Fruit fly (Drosophila melanogaster): ENCODE data around the gene CG4546.
A peak's percentile ranks its signal among the peaks of the same experiment; 100 is the strongest.

CG4546 gene

DNA sequence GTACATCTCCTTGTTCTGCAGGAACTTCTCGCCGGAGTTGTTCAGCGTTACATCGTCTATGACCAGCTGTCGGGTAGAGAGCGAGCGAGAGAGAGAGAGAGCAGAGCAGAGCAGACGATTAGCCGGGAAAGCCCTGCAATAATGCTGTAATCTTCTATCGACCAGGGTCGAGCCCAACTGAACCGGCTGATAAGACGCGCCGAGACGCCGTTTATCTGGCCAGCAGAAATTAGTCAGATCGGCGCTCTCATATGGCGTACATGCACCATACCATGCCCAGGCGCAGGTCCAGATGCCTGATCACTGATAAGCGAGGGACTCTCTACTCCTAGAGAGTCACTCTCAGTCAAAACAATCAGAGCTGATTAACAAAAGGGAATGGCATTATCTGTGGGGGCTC, 5.6 kb downstream of the CG4546 start:
- peak; percentile 97 for TF ChIP-seq svp (GFP tag)
- no peak for TF ChIP-seq Gug (GFP tag; IDR thresholded peaks at IDR 0.05)
- TF ChIP-seq vri (GFP tag; optimal IDR thresholded peaks at IDR 0.05) = peak; percentile 51

DNA sequence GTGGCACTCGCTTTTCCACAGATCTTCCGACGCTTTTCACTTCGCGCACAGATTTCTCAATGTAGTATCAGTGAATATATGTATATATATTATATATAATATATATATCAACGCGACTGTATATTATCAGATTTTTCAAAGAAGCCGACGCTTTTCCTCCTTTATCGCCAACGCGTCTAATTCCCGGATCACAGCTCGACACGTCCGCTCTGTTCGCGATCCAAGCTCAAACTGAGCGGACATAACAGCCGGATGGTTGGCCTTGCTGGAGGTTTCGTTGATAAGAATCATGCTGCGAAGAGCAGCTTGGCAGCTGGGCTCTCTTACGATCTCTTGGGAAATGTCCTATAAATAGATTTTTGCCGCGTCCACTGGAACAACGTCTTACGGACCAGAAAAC, 7.0 kb downstream of the CG4546 start, which contains the start of gene cv-d:
Gene cv-d, minus strand, starts transcription at position 235 of the 400 bp plus-strand sequence.
- no peak for TF ChIP-seq fd85E (GFP tag; optimal IDR thresholded peaks at IDR 0.05)
- TF ChIP-seq vri (GFP tag; optimal IDR thresholded peaks at IDR 0.05) = peak; percentile 4
- peak; percentile 88 for TF ChIP-seq svp (GFP tag)

DNA sequence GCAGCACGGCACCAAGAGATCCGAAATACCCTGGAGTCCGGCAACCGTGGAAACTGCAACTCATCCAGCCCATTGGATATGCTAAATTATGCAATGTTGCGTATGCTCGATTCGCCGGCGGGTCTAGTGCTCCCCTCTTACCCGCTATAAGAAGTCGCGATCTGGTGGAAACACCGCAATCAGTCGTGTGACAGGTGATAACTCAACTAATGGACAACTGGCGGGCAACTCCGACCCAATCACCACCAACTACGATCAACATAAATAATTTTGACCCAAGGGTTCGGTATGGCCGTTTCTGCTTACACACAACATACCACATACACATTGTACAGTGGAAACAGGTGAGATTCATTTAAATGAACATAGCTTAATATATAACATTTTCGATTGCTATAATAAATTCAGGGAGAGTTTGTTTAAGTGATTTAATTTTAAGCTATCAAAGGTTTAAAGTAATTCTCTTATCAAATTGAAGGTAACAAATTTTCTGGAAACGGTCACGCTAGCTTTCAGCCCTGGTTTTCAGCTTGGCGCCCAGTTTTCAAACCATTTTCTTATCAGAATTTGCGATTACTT, 10.9 kb downstream of the CG4546 start, which contains the start of gene Hmt-1:
Gene Hmt-1, minus strand, starts transcription at position 282 of the 579 bp plus-strand sequence.
- no peak for TF ChIP-seq Hr39 (GFP tag; optimal IDR thresholded peaks at IDR 0.05)
- no peak for TF ChIP-seq Smox (GFP tag; optimal IDR thresholded peaks at IDR 0.05)
- no peak for TF ChIP-seq CG8119 (GFP tag; IDR thresholded peaks at IDR 0.05)
- no peak for TF ChIP-seq CG3919 (GFP tag; optimal IDR thresholded peaks at IDR 0.05)
- no peak for TF ChIP-seq spab (GFP tag; optimal IDR thresholded peaks at IDR 0.05)
- TF ChIP-seq svp (GFP tag) = peak; percentile 95
- TF ChIP-seq pdm3 (GFP tag; optimal IDR thresholded peaks at IDR 0.05) = no peak
- TF ChIP-seq CG11902 (GFP tag; optimal IDR thresholded peaks at IDR 0.05) = no peak
- TF ChIP-seq Sox102F (GFP tag; optimal IDR thresholded peaks at IDR 0.05) = no peak

DNA sequence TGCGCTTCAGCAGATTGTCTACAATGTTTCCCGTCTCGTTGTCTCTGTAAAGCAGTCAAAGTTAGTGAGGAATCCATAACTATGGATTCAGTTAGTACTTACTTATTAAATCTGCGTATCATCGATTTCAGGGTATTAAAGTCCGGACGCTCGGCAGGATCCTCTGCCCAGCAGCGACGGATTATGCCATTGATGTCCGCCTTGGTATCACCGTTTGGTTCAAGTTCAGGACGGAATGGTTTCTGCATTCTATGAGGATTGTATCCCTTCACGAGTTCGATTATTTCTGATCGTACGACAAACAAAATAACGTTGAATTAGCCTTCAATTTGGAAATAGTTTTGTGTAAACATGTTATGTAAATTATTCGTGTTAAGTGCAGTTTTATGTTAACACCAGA, 13.6 kb downstream of the CG4546 start, which contains the start of gene CG9632:
Gene CG9632, plus strand, starts transcription at position 301 of the 400 bp plus-strand sequence.
- no peak for TF ChIP-seq eg (GFP tag; IDR thresholded peaks at IDR 0.05)
- TF ChIP-seq pdm3 (GFP tag; optimal IDR thresholded peaks at IDR 0.05) = no peak
- TF ChIP-seq CG8632 (GFP tag; optimal IDR thresholded peaks at IDR 0.05) = no peak

DNA sequence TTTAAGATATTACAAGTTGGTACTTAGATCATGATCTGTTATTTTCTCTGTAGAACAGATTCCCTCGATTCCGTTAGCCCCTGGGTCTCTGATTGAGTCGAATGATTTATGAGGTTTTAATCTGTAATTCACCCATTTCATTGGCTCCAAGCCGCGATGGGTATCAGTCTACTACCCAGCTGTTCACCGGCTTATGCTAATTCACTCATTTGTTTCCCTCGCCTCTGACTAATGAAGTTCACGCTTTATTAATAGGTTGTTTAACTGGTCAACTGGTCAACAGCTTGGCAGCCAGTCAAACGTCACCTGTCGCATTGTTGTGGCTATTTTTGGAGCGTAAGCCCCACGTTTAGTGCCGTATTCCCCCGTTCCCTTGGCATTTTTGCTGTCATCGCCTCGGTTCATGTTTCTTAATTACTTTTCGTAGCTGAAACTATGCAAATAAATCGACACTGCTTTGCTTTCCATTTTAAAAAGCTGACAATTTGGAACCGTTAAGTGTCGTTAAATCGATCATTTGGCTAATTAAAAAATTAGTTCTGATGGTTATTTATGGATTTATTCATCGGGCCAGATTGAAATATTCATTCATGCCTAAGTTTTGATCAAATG, 26.6 kb downstream of the CG4546 start:
- TF ChIP-seq net (GFP tag; optimal IDR thresholded peaks at IDR 0.05) (no peak), Met (GFP tag; optimal IDR thresholded peaks at IDR 0.05) (no peak), fkh (GFP tag; optimal IDR thresholded peaks at IDR 0.05) (no peak), topi (GFP tag; optimal IDR thresholded peaks at IDR 0.05) (no peak), dsx (GFP tag; optimal IDR thresholded peaks at IDR 0.05; ENCODE audit: poor library complexity, severe bottlenecking) (no peak), CG6163 (GFP tag; IDR thresholded peaks at IDR 0.05) (no peak), pdm3 (GFP tag; optimal IDR thresholded peaks at IDR 0.05) (no peak), Sox102F (GFP tag; optimal IDR thresholded peaks at IDR 0.05) (no peak), CG32006 (GFP tag; optimal IDR thresholded peaks at IDR 0.05) (no peak), CG11294 (GFP tag; IDR thresholded peaks at IDR 0.05) (no peak), Hr39 (GFP tag; optimal IDR thresholded peaks at IDR 0.05) (no peak), Eip93F (GFP tag; optimal IDR thresholded peaks at IDR 0.05) (no peak), CG1621 (tag; optimal IDR thresholded peaks at IDR 0.05) (no peak), CG8319 (GFP tag; optimal IDR thresholded peaks at IDR 0.05) (no peak)

DNA sequence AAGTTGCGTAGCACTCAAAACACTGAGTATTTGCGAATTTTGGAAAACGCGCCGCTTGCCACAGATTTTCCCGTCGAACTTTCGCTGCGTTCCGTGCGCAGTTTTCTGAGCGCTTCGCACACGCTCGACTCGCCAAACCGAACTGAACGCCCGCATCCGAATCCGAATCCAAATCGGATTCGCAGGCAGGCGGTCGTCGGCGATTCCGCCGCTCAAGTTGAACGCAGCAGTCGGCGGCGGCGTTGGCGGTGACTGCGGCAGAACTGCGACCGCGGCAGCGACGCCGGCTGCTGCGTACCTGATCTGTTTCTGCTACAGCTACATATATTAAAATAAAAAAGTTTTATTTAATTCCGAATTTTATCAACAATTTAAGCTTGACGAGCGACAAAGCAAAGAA, 29.3 kb downstream of the CG4546 start, which contains the start of gene CG31183:
Gene CG31183, minus strand, starts transcription at position 329 of the 400 bp plus-strand sequence.
- TF ChIP-seq OdsH (GFP tag; optimal IDR thresholded peaks at IDR 0.05) (no peak), pdm3 (GFP tag; optimal IDR thresholded peaks at IDR 0.05) (no peak), fd85E (GFP tag; optimal IDR thresholded peaks at IDR 0.05) (no peak), CG10631 (GFP tag; optimal IDR thresholded peaks at IDR 0.05) (no peak), achi (GFP tag; optimal IDR thresholded peaks at IDR 0.05) (no peak), CG6276 (GFP tag; optimal IDR thresholded peaks at IDR 0.05) (no peak), CG11762 (GFP tag; optimal IDR thresholded peaks at IDR 0.05; ENCODE audit: insufficient read depth) (no peak), CG11294 (GFP tag; IDR thresholded peaks at IDR 0.05) (no peak)

Measured in whole organism, prepupa.